Worm (Caenorhabditis elegans) whole organism, early embryonic: ENCODE results near the gene rpl-9.

ENCODE experiments used
- F13C5.2 ChIP-seq: sonication (generic microtip); optimal IDR thresholded peaks from 2 replicates; lab custom pipeline; 2017; ENCODE audit warnings: mild to moderate bottlenecking, missing genetic modification characterization, inconsistent platforms, missing compliant biosample characterization
- ama-1 ChIP-seq: fragments of 150-350 bp; optimal IDR thresholded peaks from 2 replicates; lab custom pipeline; 2014
- flt-1 ChIP-seq: fragments of 200-800 bp; sonication (Bioruptor generic); IDR thresholded peaks from 2 replicates; pipeline ENCODE4 v1.3.6; 2022; ENCODE audit warnings: missing genetic modification characterization, missing compliant biosample characterization
- hmbx-1 ChIP-seq: sonication (generic microtip); optimal IDR thresholded peaks from 2 replicates; lab custom pipeline; 2016; ENCODE audit warnings: mild to moderate bottlenecking, missing genetic modification characterization, missing compliant biosample characterization
- hmg-4 ChIP-seq: fragments of 200-800 bp; sonication (Bioruptor generic); optimal IDR thresholded peaks from 2 replicates; lab custom pipeline; 2018; ENCODE audit warnings: mild to moderate bottlenecking, missing genetic modification characterization, missing compliant biosample characterization
- pes-1 ChIP-seq: fragments of 200-800 bp; sonication (Bioruptor generic); IDR thresholded peaks from 2 replicates; pipeline ENCODE4 v1.3.6; 2022; ENCODE audit warnings: missing genetic modification reagents, missing genetic modification characterization, missing compliant biosample characterization
- tbx-11 ChIP-seq: fragments of 200-800 bp; sonication (Bioruptor generic); IDR thresholded peaks from 2 replicates; pipeline ENCODE4 v1.3.6; 2022; ENCODE audit warnings: missing genetic modification characterization, missing compliant biosample characterization
- tbx-37 ChIP-seq: fragments of 200-800 bp; sonication (Bioruptor generic); conservative IDR thresholded peaks from 2 replicates; pipeline ENCODE4 v1.3.6; 2022; ENCODE audit warnings: missing genetic modification reagents, missing genetic modification characterization, missing compliant biosample characterization

- no peak for TF ChIP-seq flt-1
- TF ChIP-seq hmg-4 (GFP tag; lab: Kevin White, UChicago), result no peak
- TF ChIP-seq F13C5.2 (tag; lab: Kevin White, UChicago), result no peak
- TF ChIP-seq ama-1 (lab: Kevin White, UChicago), result no peak
- TF ChIP-seq tbx-11, result no peak
- no peak for TF ChIP-seq pes-1
- TF ChIP-seq tbx-37, result no peak
- TF ChIP-seq hmbx-1 (tag; lab: Kevin White, UChicago), result no peak
Measured at ce11 chrIII:7561872-7562271, 10.8 kb downstream of the rpl-9 start, which contains the start of gene lgc-12.
